Fruit fly (Drosophila melanogaster): Measurements from ENCODE around the gene alpha-Est10.

The alpha-Est10 gene

DNA sequence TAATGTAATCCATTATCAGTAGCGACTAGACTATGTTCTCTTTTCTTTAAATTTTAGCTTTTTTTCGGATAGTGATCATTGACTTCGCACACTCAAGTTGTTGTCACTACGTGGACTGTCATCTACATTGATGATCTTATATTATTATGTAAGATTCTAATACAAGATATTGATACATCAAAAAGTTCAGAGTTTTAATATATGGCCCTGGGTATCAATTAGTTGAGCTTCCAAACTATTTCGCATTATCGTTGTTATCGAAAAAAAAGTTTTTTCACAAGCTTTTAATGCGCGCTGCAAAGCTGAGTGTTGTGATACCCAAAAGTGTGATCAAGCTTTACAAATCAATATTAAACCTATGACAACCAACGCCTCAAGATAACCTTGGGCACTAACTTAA, 1.5 kb downstream of the alpha-Est10 start (continued):
- TF ChIP-seq CG11456 (GFP tag; IDR thresholded peaks at IDR 0.05) (no peak), kay (GFP tag; optimal IDR thresholded peaks at IDR 0.05) (peak; percentile 11), CG14050 (GFP tag; IDR thresholded peaks at IDR 0.05) (no peak), sc (optimal IDR thresholded peaks at IDR 0.05) (no peak), sc (GFP tag; optimal IDR thresholded peaks at IDR 0.05) (no peak), Ssrp (tag; optimal IDR thresholded peaks at IDR 0.05) (no peak), CG2875 (GFP tag; optimal IDR thresholded peaks at IDR 0.05) (no peak), CG17829 (tag; optimal IDR thresholded peaks at IDR 0.05) (no peak), Tbp (GFP tag; optimal IDR thresholded peaks at IDR 0.05) (no peak), Xrp1 (GFP tag; IDR thresholded peaks at IDR 0.05) (0 out of 2 replicates have a peak, but pooled peaks have one; percentile 4), pnt (GFP tag; optimal IDR thresholded peaks at IDR 0.05) (no peak), ERR (GFP tag; optimal IDR thresholded peaks at IDR 0.05) (peak; percentile 69), CG11504 (tag; optimal IDR thresholded peaks at IDR 0.05) (peak; percentile 45), phol (tag; optimal IDR thresholded peaks at IDR 0.05) (no peak), croc (GFP tag; conservative IDR thresholded peaks at IDR 0.05) (no peak), CG2199 (GFP tag; IDR thresholded peaks at IDR 0.05) (0 out of 3 replicates have a peak, but pooled peaks have one; percentile 14), Dip3 (GFP tag; optimal IDR thresholded peaks at IDR 0.05) (peak; percentile 14), CG4707 (GFP tag; optimal IDR thresholded peaks at IDR 0.05) (no peak), CG12299 (tag; optimal IDR thresholded peaks at IDR 0.05) (no peak), pan (optimal IDR thresholded peaks at IDR 0.05) (no peak), pan (GFP tag; optimal IDR thresholded peaks at IDR 0.05 in 1 of 2, IDR thresholded peaks at IDR 0.05 in 1 of 2) (no peak), Camta (GFP tag; optimal IDR thresholded peaks at IDR 0.05) (peak; percentile 32), gsb-n (tag; optimal IDR thresholded peaks at IDR 0.05) (no peak), CG11093 (GFP tag; IDR thresholded peaks at IDR 0.05) (no peak), az2 (GFP tag; optimal IDR thresholded peaks at IDR 0.05) (peak; percentile 8), CG3407 (GFP tag; optimal IDR thresholded peaks at IDR 0.05) (no peak), knrl (GFP tag; IDR thresholded peaks at IDR 0.05; ENCODE audit: partially characterized antibody) (peak; percentile 33; the same call in 2 of the 3 replicates), CG4820 (GFP tag; optimal IDR thresholded peaks at IDR 0.05) (peak; percentile 18), maf-S (GFP tag; optimal IDR thresholded peaks at IDR 0.05) (no peak), CG10959 (GFP tag; IDR thresholded peaks at IDR 0.05) (no peak), CG3847 (GFP tag; IDR thresholded peaks at IDR 0.05) (no peak), repo (GFP tag; optimal IDR thresholded peaks at IDR 0.05) (no peak), peb (GFP tag; IDR thresholded peaks at IDR 0.05) (no peak), Aef1 (GFP tag; IDR thresholded peaks at IDR 0.05) (no peak), CG12391 (tag; optimal IDR thresholded peaks at IDR 0.05) (no peak), CG5180 (GFP tag; optimal IDR thresholded peaks at IDR 0.05) (no peak), sisA (GFP tag; IDR thresholded peaks at IDR 0.05) (no peak), pb (GFP tag; optimal IDR thresholded peaks at IDR 0.05) (no peak), CG9817 (tag; optimal IDR thresholded peaks at IDR 0.05) (no peak), Ets97D (GFP tag; optimal IDR thresholded peaks at IDR 0.05) (no peak), CG18262 (tag; optimal IDR thresholded peaks at IDR 0.05) (no peak), wdn (GFP tag; IDR thresholded peaks at IDR 0.05) (no peak), row (GFP tag; IDR thresholded peaks at IDR 0.05) (peak; percentile 66), ATbp (GFP tag; optimal IDR thresholded peaks at IDR 0.05) (no peak), CG14441 (GFP tag; IDR thresholded peaks at IDR 0.05) (peak; percentile 47), CG7839 (tag; optimal IDR thresholded peaks at IDR 0.05) (peak; percentile 51), NC2α (GFP tag; optimal IDR thresholded peaks at IDR 0.05) (no peak), CG11695 (GFP tag; IDR thresholded peaks at IDR 0.05) (no peak), CG17328 (GFP tag; IDR thresholded peaks at IDR 0.05) (no peak), HLH4C (GFP tag; IDR thresholded peaks at IDR 0.05; ENCODE audit: partially characterized antibody) (peak; percentile 91), CG31365 (tag; optimal IDR thresholded peaks at IDR 0.05) (no peak), ssp (GFP tag; IDR thresholded peaks at IDR 0.05) (no peak), Chrac-16 (GFP tag; optimal IDR thresholded peaks at IDR 0.05) (no peak)
